Worm (Caenorhabditis elegans) whole organism, L2 larva: ENCODE results near the gene mix-1.

Source experiments
- C34F6.9 ChIP-seq: fragments of 150-350 bp; optimal IDR thresholded peaks from 2 replicates; lab custom pipeline; 2014; ENCODE audit warnings: missing biosample characterization, missing genetic modification characterization
- elt-1 ChIP-seq: fragments of 150-350 bp; optimal IDR thresholded peaks from 2 replicates; lab custom pipeline; 2014; ENCODE audit warnings: missing biosample characterization, missing genetic modification characterization
- nhr-12 ChIP-seq: fragments of 150-350 bp; optimal IDR thresholded peaks from 2 replicates; lab custom pipeline; 2014; ENCODE audit warnings: missing biosample characterization, missing genetic modification characterization
- nhr-237 ChIP-seq: fragments of 150-350 bp; optimal IDR thresholded peaks from 2 replicates; lab custom pipeline; 2014; ENCODE audit warnings: missing biosample characterization, missing genetic modification characterization
- nhr-25 ChIP-seq: fragments of 150-350 bp; sonication (generic microtip); optimal IDR thresholded peaks from 3 replicates; lab custom pipeline; 2014; ENCODE audit warnings: missing biosample characterization, missing genetic modification characterization
- nhr-6 ChIP-seq: fragments of 150-350 bp; optimal IDR thresholded peaks from 2 replicates; lab custom pipeline; 2014; ENCODE audit warnings: missing biosample characterization, missing genetic modification characterization
- nhr-77 ChIP-seq: fragments of 150-350 bp; optimal IDR thresholded peaks from 2 replicates; lab custom pipeline; 2014; ENCODE audit warnings: missing biosample characterization, missing genetic modification characterization
- skn-1 ChIP-seq: sonication (generic microtip); optimal IDR thresholded peaks from 2 replicates; lab custom pipeline; 2017; ENCODE audit warnings: missing biosample characterization, missing genetic modification characterization
- unc-39 ChIP-seq: fragments of 150-350 bp; optimal IDR thresholded peaks from 2 replicates; lab custom pipeline; 2014; ENCODE audit warnings: missing biosample characterization, missing genetic modification characterization
- ztf-11 ChIP-seq: sonication (generic microtip); optimal IDR thresholded peaks from 2 replicates; lab custom pipeline; 2017; ENCODE audit warnings: missing biosample characterization, missing genetic modification characterization

ce11 chrII:10798429-10798893 is 25.6 kb upstream of the mix-1 start, which contains the start of gene npp-19:
- TF ChIP-seq elt-1 (tag; lab: Kevin White, UChicago) (no peak), nhr-25 (tag; lab: Kevin White, UChicago) (no peak), nhr-237 (no peak), nhr-12 (tag; lab: Kevin White, UChicago) (no peak), unc-39 (tag; lab: Kevin White, UChicago) (no peak), ztf-11 (tag; lab: Kevin White, UChicago) (no peak), skn-1 (tag; lab: Kevin White, UChicago) (no peak), C34F6.9 (tag; lab: Kevin White, UChicago) (peak; percentile 76), nhr-6 (tag; lab: Kevin White, UChicago) (no peak), nhr-77 (peak; percentile 67)
